Fruit fly (Drosophila melanogaster) whole organism, pupa: ENCODE results near the gene CG43116.

Experiments
- CG10348 ChIP-seq: fragments of 200-800 bp; sonication (Bioruptor generic); IDR thresholded peaks from 2 replicates; pipeline ENCODE4 v1.3.6; 2022; ENCODE audit warnings: missing biosample characterization, missing genetic modification characterization
- CG12605 ChIP-seq: fragments of 200-800 bp; sonication (Bioruptor generic); IDR thresholded peaks from 2 replicates; pipeline ENCODE4 v1.3.6; 2022; ENCODE audit warnings: missing biosample characterization, missing genetic modification characterization
- CG13204 ChIP-seq: fragments of 200-800 bp; sonication (Bioruptor generic); optimal IDR thresholded peaks from 2 replicates; lab custom pipeline; 2018; ENCODE audit warnings: missing biosample characterization, mild to moderate bottlenecking, missing genetic modification characterization, moderate library complexity
- CG14655 ChIP-seq: fragments of 200-800 bp; sonication (Bioruptor generic); optimal IDR thresholded peaks from 3 replicates; lab custom pipeline; 2017; ENCODE audit warnings: mild to moderate bottlenecking, missing biosample characterization, missing genetic modification reagents, missing genetic modification characterization
- CG15710 ChIP-seq: fragments of 200-800 bp; sonication (Bioruptor generic); optimal IDR thresholded peaks from 2 replicates; lab custom pipeline; 2018; ENCODE audit warnings: missing biosample characterization, mild to moderate bottlenecking, missing genetic modification characterization, moderate library complexity
- CG17806 ChIP-seq: fragments of 200-800 bp; sonication (Bioruptor generic); optimal IDR thresholded peaks from 2 replicates; lab custom pipeline; 2018; ENCODE audit warnings: missing biosample characterization, mild to moderate bottlenecking, missing genetic modification characterization, moderate library complexity
- CG32121 ChIP-seq: fragments of 200-800 bp; sonication (Bioruptor generic); IDR thresholded peaks from 2 replicates; pipeline ENCODE4 v1.3.6; 2022; ENCODE audit warnings: missing biosample characterization, missing genetic modification characterization
- CG34367 ChIP-seq: fragments of 200-800 bp; sonication (Bioruptor generic); optimal IDR thresholded peaks from 2 replicates; lab custom pipeline; 2018; ENCODE audit warnings: missing biosample characterization, mild to moderate bottlenecking, missing genetic modification characterization
- CG4496 ChIP-seq: fragments of 200-800 bp; sonication (Bioruptor generic); IDR thresholded peaks from 3 replicates; pipeline ENCODE4 v1.3.6; 2022; ENCODE audit warnings: missing biosample characterization, missing genetic modification characterization
- CG8159 ChIP-seq: fragments of 200-800 bp; sonication (Bioruptor generic); optimal IDR thresholded peaks from 3 replicates; lab custom pipeline; 2018; ENCODE audit warnings: missing biosample characterization, mild to moderate bottlenecking, missing genetic modification characterization, moderate library complexity
- CG8301 ChIP-seq: fragments of 200-800 bp; sonication (Bioruptor generic); optimal IDR thresholded peaks from 2 replicates; lab custom pipeline; 2018; ENCODE audit warnings: missing biosample characterization, mild to moderate bottlenecking, missing genetic modification characterization
- CG9948 ChIP-seq: fragments of 200-800 bp; sonication (Bioruptor generic); optimal IDR thresholded peaks from 2 replicates; lab custom pipeline; 2018; ENCODE audit warnings: missing biosample characterization, mild to moderate bottlenecking, missing genetic modification characterization, moderate library complexity
- D1 ChIP-seq: fragments of 200-800 bp; sonication (Bioruptor generic); optimal IDR thresholded peaks from 2 replicates; lab custom pipeline; 2018; ENCODE audit warnings: missing biosample characterization, mild to moderate bottlenecking, missing genetic modification characterization, moderate library complexity
- EcR ChIP-seq: fragments of 200-800 bp; sonication (Bioruptor generic); optimal IDR thresholded peaks from 3 replicates; lab custom pipeline; 2019; ENCODE audit warnings: missing biosample characterization, missing genetic modification characterization, mild to moderate bottlenecking, moderate library complexity, missing genetic modification reagents
- Ets98B ChIP-seq: fragments of 200-800 bp; sonication (Bioruptor generic); IDR thresholded peaks from 2 replicates; pipeline ENCODE4 v1.3.6; 2022; ENCODE audit warnings: missing biosample characterization, missing genetic modification characterization
- Pif1A ChIP-seq: fragments of 200-800 bp; sonication (Bioruptor generic); optimal IDR thresholded peaks from 3 replicates; lab custom pipeline; 2016; ENCODE audit warnings: missing biosample characterization, missing genetic modification characterization
- Pif1B ChIP-seq: fragments of 200-800 bp; sonication (Bioruptor generic); optimal IDR thresholded peaks from 3 replicates; lab custom pipeline; 2016; ENCODE audit warnings: missing biosample characterization, missing genetic modification characterization
- Snoo ChIP-seq: fragments of 200-800 bp; sonication (Bioruptor generic); optimal IDR thresholded peaks from 3 replicates; lab custom pipeline; 2017; ENCODE audit warnings: missing biosample characterization, mild to moderate bottlenecking, missing genetic modification characterization, inconsistent platforms
- fd96Ca ChIP-seq: fragments of 200-800 bp; sonication (Bioruptor generic); IDR thresholded peaks from 3 replicates; pipeline ENCODE4 v1.3.6; 2022; ENCODE audit warnings: missing biosample characterization, missing genetic modification characterization
- gl ChIP-seq: fragments of 200-800 bp; sonication (Bioruptor generic); optimal IDR thresholded peaks from 2 replicates; lab custom pipeline; 2018; ENCODE audit warnings: missing biosample characterization, mild to moderate bottlenecking, missing genetic modification characterization
- rn ChIP-seq: fragments of 200-800 bp; sonication (Bioruptor generic); IDR thresholded peaks from 2 replicates; pipeline ENCODE4 v1.3.6; 2022; ENCODE audit warnings: missing biosample characterization, missing genetic modification characterization

Gene CG43116

DNA sequence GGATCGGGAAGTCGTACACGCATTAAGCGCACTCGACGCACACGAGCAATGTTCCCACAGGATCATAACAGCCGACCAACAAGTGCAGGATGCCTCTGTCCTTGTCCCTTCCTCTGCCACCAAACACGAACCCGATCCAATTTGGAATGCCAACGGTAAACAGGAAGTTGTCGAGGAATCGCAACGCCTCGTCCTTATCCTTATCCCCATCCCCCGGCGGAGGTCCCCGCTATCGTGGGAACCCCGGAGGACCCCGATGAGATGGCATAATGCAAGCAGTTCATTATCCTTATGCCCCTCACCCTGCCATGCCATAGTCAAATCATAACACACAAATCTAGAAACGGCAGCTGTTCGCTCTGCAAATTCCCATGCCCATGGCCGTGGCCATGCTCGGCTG is 2.3 kb upstream of the CG43116 start:
- TF ChIP-seq CG13204, result no peak
- TF ChIP-seq CG8159 (tag; lab: Kevin White, UChicago), result no peak
- no peak for TF ChIP-seq fd96Ca (GFP tag; lab: Robert Waterston, UW)
- no peak for TF ChIP-seq CG34367 (tag; lab: Kevin White, UChicago)
- TF ChIP-seq Snoo (tag; lab: Kevin White, UChicago), result no peak
- no peak for TF ChIP-seq CG32121 (GFP tag; lab: Robert Waterston, UW)
- TF ChIP-seq rn (GFP tag; lab: Robert Waterston, UW), result no peak
- TF ChIP-seq Pif1A (GFP tag; lab: Kevin White, UChicago), result no peak
- TF ChIP-seq CG10348, result no peak
- no peak for TF ChIP-seq CG8301 (tag; lab: Kevin White, UChicago)
- TF ChIP-seq CG12605 (GFP tag; lab: Robert Waterston, UW), result no peak
- no peak for TF ChIP-seq EcR (GFP tag; lab: Kevin White, UChicago)
- no peak for TF ChIP-seq CG17806 (tag; lab: Kevin White, UChicago)
- TF ChIP-seq CG9948 (tag; lab: Kevin White, UChicago), result no peak
- no peak for TF ChIP-seq CG14655 (GFP tag; lab: Kevin White, UChicago)
- no peak for TF ChIP-seq Pif1B (GFP tag; lab: Kevin White, UChicago)
- TF ChIP-seq CG15710 (tag; lab: Kevin White, UChicago), result no peak
- TF ChIP-seq gl (tag; lab: Kevin White, UChicago), result no peak

DNA sequence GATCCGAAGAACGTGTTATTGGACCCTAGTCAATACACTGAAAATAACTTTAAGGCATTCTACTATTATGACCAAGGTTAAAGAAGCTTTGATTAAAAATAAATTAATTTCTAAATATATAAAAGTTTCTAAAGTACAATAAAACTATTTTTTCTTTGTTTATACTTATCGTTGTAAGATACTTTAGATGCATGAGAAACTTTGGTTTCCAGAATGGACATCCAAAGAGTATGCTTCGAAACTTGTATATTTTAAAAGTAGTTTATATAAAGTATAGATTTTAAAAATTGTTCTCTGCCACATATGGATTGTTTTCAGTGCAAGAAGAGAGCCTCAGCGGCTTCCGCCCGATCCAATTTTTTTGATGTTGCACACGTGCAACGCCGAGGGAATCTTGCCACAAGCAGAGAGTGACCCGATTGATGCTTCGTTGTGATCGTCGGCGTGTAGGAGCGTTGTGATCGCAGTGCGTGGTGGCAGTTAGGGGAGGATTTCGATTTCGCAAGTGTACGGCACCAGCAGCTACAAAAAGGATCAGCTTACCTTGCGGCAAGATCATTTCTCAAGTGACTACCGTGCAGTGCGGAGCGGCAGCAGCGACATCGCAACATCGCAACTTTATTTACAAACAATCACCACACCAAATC is 395 bp upstream of the CG43116 start:
- TF ChIP-seq CG10348 (no peak), CG15710 (tag; lab: Kevin White, UChicago) (peak; percentile 97), CG9948 (tag; lab: Kevin White, UChicago) (peak; percentile 99), gl (tag; lab: Kevin White, UChicago) (peak; percentile 63), CG14655 (GFP tag; lab: Kevin White, UChicago) (peak; percentile 93), Ets98B (GFP tag; lab: Robert Waterston, UW) (no peak; the same call in 1 of the 2 replicates), rn (GFP tag; lab: Robert Waterston, UW) (0 out of 2 replicates have a peak, but pooled peaks have one; percentile 29), CG8301 (tag; lab: Kevin White, UChicago) (peak; percentile 85), CG34367 (tag; lab: Kevin White, UChicago) (peak; percentile 95), fd96Ca (GFP tag; lab: Robert Waterston, UW) (no peak), D1 (tag; lab: Kevin White, UChicago) (peak; percentile 86), CG17806 (tag; lab: Kevin White, UChicago) (peak; percentile 98), CG32121 (GFP tag; lab: Robert Waterston, UW) (peak; percentile 33; the same call in 1 of the 2 replicates), Pif1B (GFP tag; lab: Kevin White, UChicago) (peak; percentile 82), CG8159 (tag; lab: Kevin White, UChicago) (peak; percentile 99), CG12605 (GFP tag; lab: Robert Waterston, UW) (peak; percentile 68), CG13204 (peak; percentile 89), Pif1A (GFP tag; lab: Kevin White, UChicago) (peak; percentile 82), CG4496 (GFP tag; lab: Robert Waterston, UW) (no peak; the same call in 2 of the 3 replicates), EcR (GFP tag; lab: Kevin White, UChicago) (peak; percentile 71), Snoo (tag; lab: Kevin White, UChicago) (peak; percentile 93)

DNA sequence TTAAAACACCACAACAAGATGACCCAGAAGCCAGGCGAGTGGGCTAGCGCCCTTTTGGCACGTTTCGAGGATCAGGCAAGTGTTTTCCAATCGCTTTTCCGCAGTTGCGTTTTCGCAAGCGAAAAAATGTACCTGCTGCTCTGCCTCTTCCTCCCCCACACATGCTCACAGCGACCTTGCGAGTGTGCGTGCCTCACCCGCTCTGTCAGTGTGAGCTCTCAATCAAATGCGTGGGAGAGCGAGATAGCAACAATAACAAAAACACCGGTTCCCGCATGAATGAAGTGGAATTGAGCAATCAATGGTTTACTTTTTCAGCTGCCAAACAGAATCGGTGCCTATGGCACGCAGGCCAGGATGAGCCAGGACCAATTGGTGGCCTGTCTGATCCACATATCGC is 13.5 kb downstream of the CG43116 start:
- TF ChIP-seq gl (tag; lab: Kevin White, UChicago), result no peak
- TF ChIP-seq CG4496 (GFP tag; lab: Robert Waterston, UW), result no peak
- TF ChIP-seq CG13204, result no peak
- TF ChIP-seq EcR (GFP tag; lab: Kevin White, UChicago), result no peak
- no peak for TF ChIP-seq CG14655 (GFP tag; lab: Kevin White, UChicago)
- no peak for TF ChIP-seq fd96Ca (GFP tag; lab: Robert Waterston, UW)
- no peak for TF ChIP-seq CG15710 (tag; lab: Kevin White, UChicago)

DNA sequence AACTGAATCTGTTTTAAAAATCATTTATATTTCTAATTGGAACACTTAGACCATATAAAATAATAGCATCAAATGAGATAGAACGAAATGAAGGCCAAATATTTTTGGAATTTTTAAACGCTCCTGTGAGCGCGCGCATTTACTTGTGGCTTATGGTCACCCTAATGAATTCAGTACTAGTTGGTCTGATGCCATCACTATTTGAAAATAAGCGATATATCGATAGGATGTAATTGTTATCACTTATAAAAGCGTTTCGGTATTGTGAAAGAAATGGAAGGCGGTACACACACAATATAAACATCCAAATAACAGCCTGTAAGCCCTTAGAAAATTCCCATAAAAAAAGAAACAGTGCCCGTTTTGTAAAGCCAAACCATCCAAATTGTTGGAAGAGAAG is 14.1 kb downstream of the CG43116 start, which contains the start of gene Nf1:
Nf1 (plus strand) TSS at position 280 of the 400 bp plus-strand sequence.
- TF ChIP-seq D1 (tag; lab: Kevin White, UChicago) (no peak), Snoo (tag; lab: Kevin White, UChicago) (no peak), Pif1A (GFP tag; lab: Kevin White, UChicago) (no peak), CG17806 (tag; lab: Kevin White, UChicago) (no peak), EcR (GFP tag; lab: Kevin White, UChicago) (no peak), CG9948 (tag; lab: Kevin White, UChicago) (no peak), CG15710 (tag; lab: Kevin White, UChicago) (no peak), CG12605 (GFP tag; lab: Robert Waterston, UW) (no peak), CG10348 (no peak), rn (GFP tag; lab: Robert Waterston, UW) (no peak), CG13204 (no peak), Pif1B (GFP tag; lab: Kevin White, UChicago) (no peak), fd96Ca (GFP tag; lab: Robert Waterston, UW) (no peak), gl (tag; lab: Kevin White, UChicago) (no peak)

DNA sequence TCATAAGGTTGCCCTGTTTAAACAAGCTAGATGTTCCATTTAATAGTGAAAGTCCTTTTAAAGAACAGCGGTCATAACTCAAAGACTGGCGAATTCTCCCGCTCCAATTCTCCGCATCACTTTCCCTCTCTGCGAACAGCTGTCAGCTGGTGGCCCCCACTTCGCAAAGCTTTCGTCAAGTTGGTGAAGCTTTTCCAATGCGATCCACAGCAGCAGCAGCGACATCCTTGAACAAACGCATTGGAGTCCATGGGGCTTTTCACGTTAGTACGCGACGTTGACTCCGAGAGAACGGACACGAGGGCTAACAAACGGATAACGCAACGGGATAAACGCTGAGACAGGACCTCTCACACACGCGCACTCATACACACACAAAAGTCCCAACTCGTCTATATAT is 27.0 kb downstream of the CG43116 start, which contains the start of gene fid:
fid (plus strand) TSS at position 301 of the 400 bp plus-strand sequence.
- TF ChIP-seq Snoo (tag; lab: Kevin White, UChicago), result no peak
- TF ChIP-seq, all 21 proteins: peak for 0
